Fruit fly (Drosophila melanogaster): ENCODE data around the gene CG1394.

dm6 chrX:11136587-11137512 is 33.6 kb downstream of the CG1394 start, which contains the start of gene Klp10A:
- TF ChIP-seq insv (optimal IDR thresholded peaks at IDR 0.05) = no peak
- no peak for TF ChIP-seq psq (optimal IDR thresholded peaks at IDR 0.05)
- no peak for TF ChIP-seq Sin3A (optimal IDR thresholded peaks at IDR 0.05)
- TF ChIP-seq Myc (optimal IDR thresholded peaks at IDR 0.05) = no peak
- no peak for TF ChIP-seq h (optimal IDR thresholded peaks at IDR 0.05)
- no peak for TF ChIP-seq ttk (optimal IDR thresholded peaks at IDR 0.05)
